Worm (Caenorhabditis elegans): ENCODE results near the gene add-1.

DNA sequence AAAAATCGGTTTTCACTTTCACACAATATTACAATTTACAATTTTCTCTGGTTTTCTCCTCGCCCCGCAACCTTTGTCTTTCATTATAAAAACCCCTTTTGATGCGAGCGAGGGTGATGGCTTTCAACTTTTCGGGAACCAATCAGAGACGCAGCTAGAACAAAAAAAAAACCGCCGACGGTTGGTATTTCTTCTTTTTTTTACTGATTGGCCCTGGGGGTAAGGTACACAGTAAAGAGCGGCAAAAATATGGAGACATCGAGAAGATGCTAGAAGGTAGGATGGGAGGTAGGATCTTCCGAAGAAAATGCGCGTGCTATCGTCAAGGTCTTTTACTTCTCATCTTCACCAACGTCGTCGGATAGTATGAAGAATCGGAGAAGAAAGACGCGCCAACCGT lies 51.1 kb downstream of the add-1 start:
- TF ChIP-seq tbx-2 (tag; optimal IDR thresholded peaks at IDR 0.05): no peak
- TF ChIP-seq nhr-67 (tag; optimal IDR thresholded peaks at IDR 0.05): no peak
- TF ChIP-seq unc-62 (GFP tag; optimal IDR thresholded peaks at IDR 0.05): no peak
- no peak for TF ChIP-seq snpc-4 (tag; optimal IDR thresholded peaks at IDR 0.05)
- no peak for TF ChIP-seq nhr-237 (tag; optimal IDR thresholded peaks at IDR 0.05)
- no peak for TF ChIP-seq mdl-1 (tag; optimal IDR thresholded peaks at IDR 0.05)
- no peak for TF ChIP-seq unc-39 (tag; optimal IDR thresholded peaks at IDR 0.05)
- TF ChIP-seq nhr-77 (tag; optimal IDR thresholded peaks at IDR 0.05): no peak
- no peak for TF ChIP-seq nhr-76 (tag; optimal IDR thresholded peaks at IDR 0.05)
- TF ChIP-seq ceh-9 (tag; optimal IDR thresholded peaks at IDR 0.05): no peak
- no peak for TF ChIP-seq zag-1 (tag; optimal IDR thresholded peaks at IDR 0.05)
- peak; percentile 57 for TF ChIP-seq nfya-1 (tag; optimal IDR thresholded peaks at IDR 0.05; ENCODE audit: insufficient read depth)
- TF ChIP-seq pha-4 (tag; optimal IDR thresholded peaks at IDR 0.05): no peak

Measured in whole organism, L3 larva.